Worm (Caenorhabditis elegans): ENCODE measurements around the gene F41E6.8.

DNA sequence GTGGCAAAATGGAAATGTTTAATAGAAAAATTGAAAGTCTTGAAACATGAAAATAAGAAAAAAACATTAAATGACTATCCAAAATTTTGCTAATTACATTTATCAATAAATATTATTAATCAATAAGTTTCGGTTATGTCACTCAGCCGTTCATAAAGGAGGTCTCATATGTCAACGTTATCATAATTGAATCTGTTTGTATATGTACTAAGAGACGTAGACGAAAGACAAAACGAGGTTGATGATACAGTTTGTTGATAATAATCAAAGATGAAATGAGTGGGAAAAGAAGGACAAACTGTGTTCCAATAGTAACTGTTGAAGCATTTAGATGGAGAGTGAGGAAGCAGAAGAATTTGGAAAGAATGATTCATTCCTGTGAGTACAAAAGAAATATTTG lies 14.4 kb downstream of the F41E6.8 start:
- TF ChIP-seq skn-1 (tag; optimal IDR thresholded peaks at IDR 0.05) (no peak), nhr-11 (tag; optimal IDR thresholded peaks at IDR 0.05) (no peak)
